Worm (Caenorhabditis elegans): ENCODE results near the gene hrpu-2.

- TF ChIP-seq ztf-11 (tag; optimal IDR thresholded peaks at IDR 0.05): no peak
- TF ChIP-seq fkh-10 (GFP tag; optimal IDR thresholded peaks at IDR 0.05): no peak
- no peak for TF ChIP-seq fkh-2 (tag; optimal IDR thresholded peaks at IDR 0.05)
- no peak for TF ChIP-seq ceh-82 (tag; optimal IDR thresholded peaks at IDR 0.05)
- no peak for TF ChIP-seq daf-12 (tag; optimal IDR thresholded peaks at IDR 0.05)
- no peak for TF ChIP-seq unc-62 (GFP tag; optimal IDR thresholded peaks at IDR 0.05)
- TF ChIP-seq R02D3.7 (tag; optimal IDR thresholded peaks at IDR 0.05): no peak
- TF ChIP-seq pqm-1 (tag; optimal IDR thresholded peaks at IDR 0.05): no peak
- TF ChIP-seq elt-3 (tag; optimal IDR thresholded peaks at IDR 0.05): no peak
- TF ChIP-seq ztf-4 (tag; optimal IDR thresholded peaks at IDR 0.05): no peak
- TF ChIP-seq ZK546.5 (tag; optimal IDR thresholded peaks at IDR 0.05): no peak
- TF ChIP-seq ceh-28 (tag; optimal IDR thresholded peaks at IDR 0.05): no peak
Measured at ce11 chrIV:2140543-2140942, 37.2 kb upstream of the hrpu-2 start, which contains the start of gene C54E4.12.
